Worm (Caenorhabditis elegans) whole organism, mixed stage, embryonic: Measurements from ENCODE around the gene prk-1.

Source experiments
- ces-1 ChIP-seq: fragments of 150-350 bp; optimal IDR thresholded peaks from 2 replicates; lab custom pipeline; 2014; ENCODE audit warnings: missing biosample characterization, missing genetic modification reagents, missing genetic modification characterization
- elt-3 ChIP-seq: fragments of 150-350 bp; optimal IDR thresholded peaks from 2 replicates; lab custom pipeline; 2014; ENCODE audit warnings: missing biosample characterization, missing genetic modification characterization
- flh-1 ChIP-seq: fragments of 200-800 bp; sonication (Bioruptor generic); optimal IDR thresholded peaks from 2 replicates; lab custom pipeline; 2018; ENCODE audit warnings: mild to moderate bottlenecking, missing genetic modification characterization, moderate library complexity, missing compliant biosample characterization
- lin-13 ChIP-seq: fragments of 150-350 bp; optimal IDR thresholded peaks from 2 replicates; lab custom pipeline; 2014; ENCODE audit warnings: missing biosample characterization, missing genetic modification characterization
- lsy-2 ChIP-seq: fragments of 150-350 bp; optimal IDR thresholded peaks from 2 replicates; lab custom pipeline; 2014; ENCODE audit warnings: missing biosample characterization, missing genetic modification characterization
- mep-1 ChIP-seq: fragments of 150-350 bp; optimal IDR thresholded peaks from 2 replicates; lab custom pipeline; 2017; ENCODE audit warnings: missing biosample characterization, missing genetic modification reagents, missing genetic modification characterization, inconsistent platforms
- nhr-12 ChIP-seq: fragments of 150-350 bp; optimal IDR thresholded peaks from 2 replicates; lab custom pipeline; 2014; ENCODE audit warnings: missing biosample characterization, missing genetic modification characterization
- nhr-237 ChIP-seq: fragments of 150-350 bp; optimal IDR thresholded peaks from 2 replicates; lab custom pipeline; 2014; ENCODE audit warnings: missing biosample characterization, missing genetic modification characterization
- nhr-76 ChIP-seq: sonication (generic microtip); optimal IDR thresholded peaks from 2 replicates; lab custom pipeline; 2017; ENCODE audit warnings: missing biosample characterization, missing genetic modification characterization
- snpc-4 ChIP-seq: fragments of 150-350 bp; optimal IDR thresholded peaks from 2 replicates; lab custom pipeline; 2014; ENCODE audit warnings: missing biosample characterization, missing genetic modification characterization
- unc-62 ChIP-seq: fragments of 150-350 bp; optimal IDR thresholded peaks from 2 replicates; lab custom pipeline; 2014; ENCODE audit warnings: missing biosample characterization, missing genetic modification reagents, missing genetic modification characterization
- ztf-11 ChIP-seq: fragments of 150-350 bp; optimal IDR thresholded peaks from 2 replicates; lab custom pipeline; 2014; ENCODE audit warnings: missing biosample characterization, missing genetic modification characterization

DNA sequence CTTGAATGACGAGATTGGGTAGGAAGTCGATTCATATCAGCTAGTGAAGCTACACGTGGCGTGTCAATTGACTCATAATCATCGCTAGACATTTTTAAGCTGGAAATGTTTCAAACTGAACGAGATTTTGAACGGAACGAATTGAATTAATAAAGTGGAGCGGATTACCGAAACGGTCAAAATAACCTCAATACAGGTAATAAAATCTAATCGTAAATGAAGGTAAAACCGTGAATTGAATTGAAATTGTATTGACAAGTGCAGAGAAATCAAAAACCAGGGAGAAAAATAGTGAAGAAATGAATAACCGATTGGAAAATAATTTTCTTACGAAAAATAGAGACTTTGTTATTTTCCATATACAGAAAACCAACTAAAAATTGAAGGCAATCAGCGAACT lies 39.1 kb downstream of the prk-1 start, which contains the start of gene cyk-1:
- TF ChIP-seq nhr-76 (tag; lab: Kevin White, UChicago), result no peak
- TF ChIP-seq ces-1 (GFP tag; lab: Kevin White, UChicago), result no peak
- TF ChIP-seq nhr-237 (tag; lab: Kevin White, UChicago), result no peak
- no peak for TF ChIP-seq unc-62 (GFP tag; lab: Kevin White, UChicago)
- no peak for TF ChIP-seq lin-13 (tag; lab: Kevin White, UChicago)
- no peak for TF ChIP-seq ztf-11 (tag; lab: Kevin White, UChicago)
- TF ChIP-seq lsy-2 (tag; lab: Kevin White, UChicago), result no peak
- no peak for TF ChIP-seq mep-1 (tag; lab: Kevin White, UChicago)
- TF ChIP-seq flh-1 (GFP tag; lab: Kevin White, UChicago), result no peak
- no peak for TF ChIP-seq snpc-4 (tag; lab: Kevin White, UChicago)
- TF ChIP-seq elt-3 (tag; lab: Kevin White, UChicago), result no peak
- no peak for TF ChIP-seq nhr-12 (tag; lab: Kevin White, UChicago)
